Worm (Caenorhabditis elegans) whole organism, mixed stage, embryonic: Measurements from ENCODE around the gene Y44A6B.3.

Experiments
- M03D4.4 ChIP-seq: sonication (generic microtip); optimal IDR thresholded peaks from 2 replicates; lab custom pipeline; 2017; ENCODE audit warnings: mild to moderate bottlenecking, missing genetic modification characterization, missing compliant biosample characterization
- bed-3 ChIP-seq: fragments of 200-800 bp; sonication (Bioruptor generic); optimal IDR thresholded peaks from 3 replicates; lab custom pipeline; 2018; ENCODE audit warnings: mild to moderate bottlenecking, missing genetic modification characterization, moderate library complexity, missing compliant biosample characterization
- ceh-39 ChIP-seq: fragments of 150-350 bp; optimal IDR thresholded peaks from 2 replicates; lab custom pipeline; 2014; ENCODE audit warnings: missing biosample characterization, missing genetic modification characterization
- ceh-43 ChIP-seq: fragments of 200-800 bp; sonication (Bioruptor generic); optimal IDR thresholded peaks from 2 replicates; lab custom pipeline; 2018; ENCODE audit warnings: mild to moderate bottlenecking, missing genetic modification characterization, moderate library complexity, missing compliant biosample characterization
- ces-1 ChIP-seq: fragments of 150-350 bp; optimal IDR thresholded peaks from 2 replicates; lab custom pipeline; 2014; ENCODE audit warnings: missing biosample characterization, missing genetic modification reagents, missing genetic modification characterization
- cnd-1 ChIP-seq: fragments of 200-800 bp; sonication (Bioruptor generic); optimal IDR thresholded peaks from 2 replicates; lab custom pipeline; 2018; ENCODE audit warnings: mild to moderate bottlenecking, missing genetic modification characterization, missing compliant biosample characterization
- elt-1 ChIP-seq: sonication (generic microtip); optimal IDR thresholded peaks from 2 replicates; lab custom pipeline; 2017; ENCODE audit warnings: missing genetic modification characterization, mild to moderate bottlenecking, missing compliant biosample characterization, antibody characterized with exemption, moderate library complexity, borderline replicate concordance; ENCODE audit not compliant: insufficient read depth
- flh-1 ChIP-seq: fragments of 200-800 bp; sonication (Bioruptor generic); optimal IDR thresholded peaks from 2 replicates; lab custom pipeline; 2018; ENCODE audit warnings: mild to moderate bottlenecking, missing genetic modification characterization, moderate library complexity, missing compliant biosample characterization
- lin-13 ChIP-seq: fragments of 150-350 bp; optimal IDR thresholded peaks from 2 replicates; lab custom pipeline; 2014; ENCODE audit warnings: missing biosample characterization, missing genetic modification characterization
- lsy-2 ChIP-seq: fragments of 150-350 bp; optimal IDR thresholded peaks from 2 replicates; lab custom pipeline; 2014; ENCODE audit warnings: missing biosample characterization, missing genetic modification characterization
- mab-5 ChIP-seq: fragments of 150-350 bp; optimal IDR thresholded peaks from 2 replicates; lab custom pipeline; 2014; ENCODE audit warnings: missing biosample characterization, missing genetic modification characterization
- mep-1 ChIP-seq: fragments of 150-350 bp; optimal IDR thresholded peaks from 2 replicates; lab custom pipeline; 2017; ENCODE audit warnings: missing biosample characterization, missing genetic modification reagents, missing genetic modification characterization, inconsistent platforms
- mls-2 ChIP-seq: sonication (generic microtip); optimal IDR thresholded peaks from 2 replicates; lab custom pipeline; 2016; ENCODE audit warnings: mild to moderate bottlenecking, missing genetic modification characterization, moderate library complexity, missing compliant biosample characterization
- nhr-12 ChIP-seq: fragments of 150-350 bp; optimal IDR thresholded peaks from 2 replicates; lab custom pipeline; 2014; ENCODE audit warnings: missing biosample characterization, missing genetic modification characterization
- nhr-2 ChIP-seq: fragments of 150-350 bp; optimal IDR thresholded peaks from 2 replicates; lab custom pipeline; 2014; ENCODE audit warnings: missing biosample characterization, missing genetic modification characterization
- nhr-237 ChIP-seq: fragments of 150-350 bp; optimal IDR thresholded peaks from 2 replicates; lab custom pipeline; 2014; ENCODE audit warnings: missing biosample characterization, missing genetic modification characterization
- nhr-28 ChIP-seq: fragments of 150-350 bp; optimal IDR thresholded peaks from 2 replicates; lab custom pipeline; 2014; ENCODE audit warnings: missing biosample characterization, missing genetic modification characterization
- nhr-76 ChIP-seq: sonication (generic microtip); optimal IDR thresholded peaks from 2 replicates; lab custom pipeline; 2017; ENCODE audit warnings: missing biosample characterization, missing genetic modification characterization
- pha-4 ChIP-seq: fragments of 150-350 bp; optimal IDR thresholded peaks from 2 replicates; lab custom pipeline; 2018; ENCODE audit warnings: missing biosample characterization, missing genetic modification reagents, missing genetic modification characterization
- sem-2 ChIP-seq: fragments of 200-800 bp; sonication (Bioruptor generic); optimal IDR thresholded peaks from 2 replicates; lab custom pipeline; 2018; ENCODE audit warnings: mild to moderate bottlenecking, missing genetic modification characterization, missing compliant biosample characterization
- snpc-4 ChIP-seq: fragments of 150-350 bp; optimal IDR thresholded peaks from 2 replicates; lab custom pipeline; 2014; ENCODE audit warnings: missing biosample characterization, missing genetic modification characterization
- sptf-1 ChIP-seq: sonication (generic microtip); optimal IDR thresholded peaks from 2 replicates; lab custom pipeline; 2017; ENCODE audit warnings: mild to moderate bottlenecking, missing genetic modification characterization, moderate library complexity, missing compliant biosample characterization
- unc-120 ChIP-seq: sonication (generic microtip); optimal IDR thresholded peaks from 2 replicates; lab custom pipeline; 2017; ENCODE audit warnings: missing genetic modification characterization, missing compliant biosample characterization; ENCODE audit not compliant: poor library complexity, severe bottlenecking
- unc-39 ChIP-seq: fragments of 150-350 bp; optimal IDR thresholded peaks from 2 replicates; lab custom pipeline; 2014; ENCODE audit warnings: missing biosample characterization, missing genetic modification characterization
- zip-8 ChIP-seq: fragments of 150-350 bp; optimal IDR thresholded peaks from 2 replicates; lab custom pipeline; 2014; ENCODE audit warnings: missing biosample characterization, missing genetic modification characterization
- ztf-11 ChIP-seq: fragments of 150-350 bp; optimal IDR thresholded peaks from 2 replicates; lab custom pipeline; 2014; ENCODE audit warnings: missing biosample characterization, missing genetic modification characterization

Y44A6B.3 gene

DNA sequence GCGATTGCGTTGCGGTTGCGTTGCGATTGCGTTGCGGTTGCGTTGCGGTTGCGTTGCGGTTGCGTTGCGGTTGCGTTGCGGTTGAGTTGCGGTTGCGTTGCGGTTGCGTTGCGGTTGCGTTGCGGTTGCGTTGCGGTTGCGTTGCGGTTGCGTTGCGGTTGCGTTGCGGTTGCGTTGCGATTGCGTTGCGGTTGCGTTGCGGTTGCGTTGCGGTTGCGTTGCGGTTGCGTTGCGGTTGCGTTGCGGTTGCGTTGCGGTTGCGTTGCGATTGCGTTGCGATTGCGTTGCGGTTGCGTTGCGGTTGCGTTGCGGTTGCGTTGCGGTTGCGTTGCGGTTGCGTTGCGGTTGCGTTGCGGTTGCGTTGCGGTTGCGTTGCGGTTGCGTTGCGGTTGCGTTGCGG lies 32.4 kb downstream of the Y44A6B.3 start:
- peak; percentile 56 for TF ChIP-seq sptf-1 (tag; lab: Kevin White, UChicago)

DNA sequence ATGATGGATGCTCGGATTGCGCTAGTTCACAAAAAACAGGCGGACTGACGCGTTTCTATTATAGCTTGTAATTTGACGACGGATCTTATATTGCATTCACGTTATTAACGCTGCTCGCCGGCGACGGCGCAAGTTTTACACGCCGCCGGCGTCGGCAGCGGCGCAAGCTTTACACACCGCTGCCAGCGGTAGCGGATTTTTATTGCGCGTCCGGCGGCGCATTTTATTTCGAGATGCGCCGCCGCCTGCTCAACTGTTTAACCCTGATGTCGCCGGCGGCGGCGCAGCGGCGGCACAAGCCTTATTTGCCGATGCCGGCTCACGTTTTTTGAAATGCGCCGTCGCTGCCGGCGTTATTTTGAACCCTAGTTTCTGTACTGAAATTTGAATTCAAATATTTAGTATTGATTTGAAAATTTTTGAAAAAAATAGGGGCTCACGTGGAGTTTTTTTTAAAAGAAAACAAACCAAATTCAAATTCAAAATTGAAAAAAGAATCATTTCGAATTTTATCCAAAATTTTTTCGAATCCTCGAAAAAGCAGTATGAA lies 33.6 kb downstream of the Y44A6B.3 start, which contains the start of gene ttr-57:
Gene ttr-57 (plus strand): TSS at position 500 of the 550 bp plus-strand sequence.
- no peak for TF ChIP-seq lin-13 (tag; lab: Kevin White, UChicago)
- no peak for TF ChIP-seq M03D4.4 (tag; lab: Kevin White, UChicago)

DNA sequence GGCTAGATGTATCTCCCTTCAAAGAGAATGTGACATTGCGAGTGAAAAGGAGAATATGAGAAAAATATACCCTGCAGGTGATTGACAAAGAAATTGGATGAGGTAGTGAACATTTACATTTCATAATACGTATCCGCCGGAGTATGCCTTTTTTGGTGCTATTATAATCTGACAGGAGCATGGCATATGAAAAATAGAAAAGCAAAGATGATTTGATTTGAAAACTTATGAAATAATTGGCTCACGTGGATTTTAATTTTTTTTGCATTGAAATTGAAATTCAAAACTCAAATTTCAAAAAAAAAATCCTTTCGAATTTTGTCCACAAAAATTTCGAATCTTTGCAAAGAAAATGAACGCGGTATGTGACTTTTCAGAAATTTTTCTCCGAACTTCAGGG lies 35.2 kb downstream of the Y44A6B.3 start, which contains the start of gene ttr-11:
Gene ttr-11 (plus strand): TSS at position 301 of the 400 bp plus-strand sequence.
- no peak for TF ChIP-seq mls-2 (tag; lab: Kevin White, UChicago)
- no peak for TF ChIP-seq mab-5
- TF ChIP-seq ceh-43 (GFP tag; lab: Kevin White, UChicago) = no peak

DNA sequence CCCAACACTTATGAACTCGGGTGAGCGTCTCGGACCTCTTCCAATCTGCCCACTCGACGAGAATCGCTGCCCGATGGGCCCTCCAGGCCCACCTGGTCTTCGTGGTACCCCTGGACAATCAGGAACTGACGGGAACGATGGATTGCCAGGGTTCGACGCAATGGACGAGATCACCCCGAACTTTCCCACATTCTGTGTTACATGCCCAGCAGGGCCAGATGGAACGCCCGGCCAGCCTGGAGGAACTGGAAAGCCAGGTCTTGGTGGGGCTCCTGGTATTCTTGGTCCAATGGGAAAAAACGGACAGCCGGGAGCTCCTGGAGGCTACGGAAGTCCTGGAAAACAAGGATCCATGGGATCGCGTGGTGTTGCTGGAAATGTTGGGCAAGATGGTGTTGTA lies 37.5 kb downstream of the Y44A6B.3 start:
- TF ChIP-seq zip-8 (tag; lab: Kevin White, UChicago) (no peak), pha-4 (tag; lab: Kevin White, UChicago) (no peak), bed-3 (no peak), mls-2 (tag; lab: Kevin White, UChicago) (no peak), mab-5 (no peak), nhr-2 (tag; lab: Kevin White, UChicago) (no peak), unc-39 (tag; lab: Kevin White, UChicago) (no peak)

DNA sequence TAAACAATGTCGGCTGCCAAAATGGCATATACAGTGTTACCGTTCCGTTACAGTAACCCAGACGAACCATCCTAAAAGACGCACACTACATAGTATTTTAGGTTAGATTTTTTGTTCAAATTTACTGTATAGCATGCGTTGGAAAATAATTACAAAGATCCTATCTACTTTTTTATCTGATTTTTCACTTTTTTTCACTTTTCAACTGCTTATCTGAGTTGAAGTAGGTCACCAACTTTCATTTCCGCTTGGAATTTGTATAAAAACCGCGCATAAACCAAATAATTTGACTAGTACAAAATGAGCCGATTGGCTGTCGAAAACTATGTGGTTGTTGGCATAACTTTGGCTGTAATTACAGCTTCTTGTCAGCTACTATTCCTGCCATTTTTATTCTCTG lies 38.4 kb downstream of the Y44A6B.3 start, which contains the start of gene col-163:
Gene col-163 (plus strand): TSS at position 301 of the 400 bp plus-strand sequence.
- TF ChIP-seq unc-120 (no peak), nhr-237 (tag; lab: Kevin White, UChicago) (no peak), nhr-12 (tag; lab: Kevin White, UChicago) (no peak), nhr-76 (no peak), M03D4.4 (tag; lab: Kevin White, UChicago) (no peak), cnd-1 (tag; lab: Kevin White, UChicago) (no peak)

DNA sequence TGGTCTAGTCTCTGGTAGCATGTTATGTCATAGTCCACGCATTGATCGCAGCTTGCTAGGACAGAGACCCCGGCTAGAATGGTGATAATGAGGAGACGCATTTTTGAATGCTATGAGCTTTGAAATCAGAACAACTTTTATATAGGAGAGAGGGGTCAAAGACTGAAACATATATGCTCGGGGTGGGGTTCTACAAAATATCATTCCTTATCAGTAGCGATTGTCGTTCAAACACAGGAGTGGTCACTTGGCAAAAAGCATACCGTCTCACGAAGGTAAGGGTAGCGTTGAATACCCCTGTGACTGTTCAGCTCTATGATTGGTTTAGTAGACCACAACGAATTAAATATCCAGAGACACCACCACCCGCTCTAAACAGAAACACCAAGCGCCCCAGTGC lies 41.2 kb downstream of the Y44A6B.3 start, which contains the start of gene F46B3.1:
Gene F46B3.1 (minus strand): TSS at position 101 of the 400 bp plus-strand sequence.
- TF ChIP-seq nhr-28 (tag; lab: Kevin White, UChicago) (no peak), ceh-39 (tag; lab: Kevin White, UChicago) (no peak), ztf-11 (tag; lab: Kevin White, UChicago) (no peak), sem-2 (GFP tag; lab: Kevin White, UChicago) (no peak), bed-3 (no peak), elt-1 (tag; lab: Kevin White, UChicago) (no peak), sptf-1 (tag; lab: Kevin White, UChicago) (no peak), unc-39 (tag; lab: Kevin White, UChicago) (no peak)

DNA sequence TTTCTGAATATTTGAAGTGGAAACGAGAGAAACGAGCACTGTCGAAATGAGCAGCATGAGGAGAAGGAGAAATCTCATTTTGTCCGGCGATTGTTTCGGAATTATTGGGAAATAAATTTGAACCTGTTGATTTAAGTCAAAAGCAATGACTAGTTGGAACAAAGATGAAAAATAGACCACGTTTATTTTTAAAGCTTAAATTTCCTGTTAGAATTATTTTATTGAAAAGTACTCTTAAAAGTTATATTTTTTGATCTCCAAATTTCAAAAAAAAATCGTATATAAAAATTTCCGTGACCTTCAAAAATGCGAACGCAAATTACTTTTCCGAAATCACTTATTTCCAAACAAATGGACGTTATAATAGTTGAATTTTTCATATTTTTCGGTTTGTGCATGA lies 42.6 kb downstream of the Y44A6B.3 start, which contains the start of gene F26F2.11:
Gene F26F2.11 (minus strand): TSS at position 101 of the 400 bp plus-strand sequence.
- TF ChIP-seq lin-13 (tag; lab: Kevin White, UChicago) (no peak), mep-1 (no peak), M03D4.4 (tag; lab: Kevin White, UChicago) (no peak), flh-1 (no peak), nhr-28 (tag; lab: Kevin White, UChicago) (no peak), nhr-76 (no peak), cnd-1 (tag; lab: Kevin White, UChicago) (no peak), zip-8 (tag; lab: Kevin White, UChicago) (no peak), lsy-2 (tag; lab: Kevin White, UChicago) (no peak), snpc-4 (tag; lab: Kevin White, UChicago) (no peak), nhr-2 (tag; lab: Kevin White, UChicago) (no peak), ztf-11 (tag; lab: Kevin White, UChicago) (no peak), ces-1 (GFP tag; lab: Kevin White, UChicago) (no peak)
